Fruit fly (Drosophila melanogaster): ENCODE data around the gene CaMKI.

- no peak for TF ChIP-seq Sin3A (optimal IDR thresholded peaks at IDR 0.05)
- TF ChIP-seq psq (optimal IDR thresholded peaks at IDR 0.05), result no peak
Measured at dm6 chr4:423338-423737, 22.0 kb upstream of the CaMKI start.

Data from Kc167 (cell line).